Worm (Caenorhabditis elegans) whole organism, late embryonic: ENCODE measurements around the gene F52C6.2.

Source experiments
- C08G9.2 ChIP-seq: sonication (generic microtip); optimal IDR thresholded peaks from 2 replicates; lab custom pipeline; 2016; ENCODE audit warnings: mild to moderate bottlenecking, missing genetic modification characterization, moderate library complexity, missing compliant biosample characterization
- C38D4.7 ChIP-seq: fragments of 200-800 bp; sonication (Bioruptor generic); optimal IDR thresholded peaks from 2 replicates; lab custom pipeline; 2018; ENCODE audit warnings: mild to moderate bottlenecking, missing genetic modification characterization, moderate library complexity, missing compliant biosample characterization
- K02D7.2 ChIP-seq: sonication (generic microtip); optimal IDR thresholded peaks from 2 replicates; lab custom pipeline; 2017; ENCODE audit warnings: mild to moderate bottlenecking, missing genetic modification characterization, missing compliant biosample characterization
- K09A11.1 ChIP-seq: sonication (generic microtip); optimal IDR thresholded peaks from 2 replicates; lab custom pipeline; 2017; ENCODE audit warnings: antibody characterized with exemption, mild to moderate bottlenecking, missing genetic modification characterization, missing compliant biosample characterization; ENCODE audit not compliant: insufficient read depth
- T23F11.4 ChIP-seq: fragments of 200-800 bp; sonication (Bioruptor generic); optimal IDR thresholded peaks from 2 replicates; lab custom pipeline; 2018; ENCODE audit warnings: mild to moderate bottlenecking, missing genetic modification characterization, missing compliant biosample characterization
- ceh-14 ChIP-seq: sonication (generic microtip); optimal IDR thresholded peaks from 2 replicates; lab custom pipeline; 2016; ENCODE audit warnings: missing genotype, missing genetic modification characterization, missing compliant biosample characterization
- ceh-19 ChIP-seq: fragments of 200-800 bp; sonication (Bioruptor generic); optimal IDR thresholded peaks from 2 replicates; lab custom pipeline; 2018; ENCODE audit warnings: mild to moderate bottlenecking, missing genetic modification characterization, missing compliant biosample characterization
- ceh-22 ChIP-seq: sonication (generic microtip); optimal IDR thresholded peaks from 2 replicates; lab custom pipeline; 2017; ENCODE audit warnings: missing biosample characterization, missing genetic modification characterization
- ceh-30 ChIP-seq: fragments of 150-350 bp; optimal IDR thresholded peaks from 2 replicates; lab custom pipeline; 2014; ENCODE audit warnings: missing biosample characterization, missing genetic modification characterization
- ceh-31 ChIP-seq: sonication (generic microtip); optimal IDR thresholded peaks from 2 replicates; lab custom pipeline; 2016; ENCODE audit warnings: missing genetic modification characterization, missing compliant biosample characterization
- ceh-34 ChIP-seq: sonication (generic microtip); optimal IDR thresholded peaks from 2 replicates; lab custom pipeline; 2016; ENCODE audit warnings: mild to moderate bottlenecking, missing genetic modification characterization, missing compliant biosample characterization
- ceh-48 ChIP-seq: sonication (generic microtip); optimal IDR thresholded peaks from 2 replicates; lab custom pipeline; 2016; ENCODE audit warnings: missing genetic modification characterization, inconsistent platforms, missing compliant biosample characterization
- dmd-4 ChIP-seq: sonication (generic microtip); optimal IDR thresholded peaks from 2 replicates; lab custom pipeline; 2016; ENCODE audit warnings: borderline replicate concordance, missing genetic modification characterization, missing compliant biosample characterization
- dve-1 ChIP-seq: sonication (generic microtip); optimal IDR thresholded peaks from 2 replicates; lab custom pipeline; 2017; ENCODE audit warnings: antibody characterized with exemption, mild to moderate bottlenecking, missing genetic modification characterization, missing compliant biosample characterization
- elt-4 ChIP-seq: sonication (generic microtip); optimal IDR thresholded peaks from 2 replicates; lab custom pipeline; 2016; ENCODE audit warnings: missing genetic modification characterization, missing compliant biosample characterization
- ets-4 ChIP-seq: sonication (generic microtip); optimal IDR thresholded peaks from 2 replicates; lab custom pipeline; 2016; ENCODE audit warnings: missing genetic modification characterization, missing compliant biosample characterization
- fax-1 ChIP-seq: sonication (generic microtip); optimal IDR thresholded peaks from 2 replicates; lab custom pipeline; 2016; ENCODE audit warnings: missing genotype, missing genetic modification characterization, missing compliant biosample characterization
- fkh-10 ChIP-seq: fragments of 150-350 bp; optimal IDR thresholded peaks from 2 replicates; lab custom pipeline; 2014; ENCODE audit warnings: missing biosample characterization, missing genetic modification reagents, missing genetic modification characterization
- gmeb-2 ChIP-seq: sonication (generic microtip); optimal IDR thresholded peaks from 2 replicates; lab custom pipeline; 2016; ENCODE audit warnings: missing genetic modification characterization, inconsistent platforms, missing compliant biosample characterization
- hlh-13 ChIP-seq: fragments of 200-800 bp; sonication (Bioruptor generic); optimal IDR thresholded peaks from 2 replicates; lab custom pipeline; 2018; ENCODE audit warnings: mild to moderate bottlenecking, missing genetic modification characterization, missing compliant biosample characterization
- hlh-6 ChIP-seq: sonication (generic microtip); optimal IDR thresholded peaks from 2 replicates; lab custom pipeline; 2016; ENCODE audit warnings: missing genotype, missing genetic modification characterization, missing compliant biosample characterization
- hlh-8 ChIP-seq: sonication (generic microtip); optimal IDR thresholded peaks from 2 replicates; lab custom pipeline; 2016; ENCODE audit warnings: missing genotype, missing genetic modification characterization, missing compliant biosample characterization
- lin-11 ChIP-seq: fragments of 200-800 bp; sonication (Bioruptor generic); optimal IDR thresholded peaks from 2 replicates; lab custom pipeline; 2018; ENCODE audit warnings: mild to moderate bottlenecking, missing genetic modification characterization, missing compliant biosample characterization
- mec-3 ChIP-seq: sonication (generic microtip); optimal IDR thresholded peaks from 2 replicates; lab custom pipeline; 2016; ENCODE audit warnings: borderline replicate concordance, missing genetic modification characterization, missing compliant biosample characterization
- nfya-1 ChIP-seq: sonication (generic microtip); optimal IDR thresholded peaks from 2 replicates; lab custom pipeline; 2017; ENCODE audit warnings: missing genetic modification characterization, mild to moderate bottlenecking, missing compliant biosample characterization, antibody characterized with exemption, moderate library complexity
- odd-2 ChIP-seq: sonication (generic microtip); optimal IDR thresholded peaks from 2 replicates; lab custom pipeline; 2017; ENCODE audit warnings: antibody characterized with exemption, mild to moderate bottlenecking, missing genetic modification characterization, missing compliant biosample characterization
- pag-3 ChIP-seq: sonication (generic microtip); optimal IDR thresholded peaks from 2 replicates; lab custom pipeline; 2016; ENCODE audit warnings: missing compliant biosample characterization, missing genetic modification characterization, borderline replicate concordance
- pha-2 ChIP-seq: sonication (generic microtip); optimal IDR thresholded peaks from 2 replicates; lab custom pipeline; 2017; ENCODE audit warnings: mild to moderate bottlenecking, missing genetic modification characterization, missing compliant biosample characterization
- pros-1 ChIP-seq: fragments of 150-350 bp; optimal IDR thresholded peaks from 2 replicates; lab custom pipeline; 2014; ENCODE audit warnings: missing biosample characterization, missing genetic modification reagents, missing genetic modification characterization
- sdc-2 ChIP-seq: sonication (generic microtip); optimal IDR thresholded peaks from 2 replicates; lab custom pipeline; 2016; ENCODE audit warnings: missing genotype, missing genetic modification characterization, missing compliant biosample characterization
- sox-2 ChIP-seq: fragments of 200-800 bp; sonication (Bioruptor generic); IDR thresholded peaks from 2 replicates; pipeline ENCODE4 v1.3.6; 2022; ENCODE audit warnings: missing genetic modification reagents, missing genetic modification characterization, missing compliant biosample characterization
- tbx-7 ChIP-seq: sonication (generic microtip); optimal IDR thresholded peaks from 2 replicates; lab custom pipeline; 2016; ENCODE audit warnings: missing genotype, missing genetic modification characterization, missing compliant biosample characterization
- ttx-3 ChIP-seq: sonication (generic microtip); optimal IDR thresholded peaks from 2 replicates; lab custom pipeline; 2016; ENCODE audit warnings: missing genetic modification reagents, missing genetic modification characterization, missing compliant biosample characterization
- zip-5 ChIP-seq: sonication (generic microtip); optimal IDR thresholded peaks from 2 replicates; lab custom pipeline; 2016; ENCODE audit warnings: missing genetic modification characterization, missing compliant biosample characterization
- ztf-16 ChIP-seq: sonication (generic microtip); optimal IDR thresholded peaks from 2 replicates; lab custom pipeline; 2017; ENCODE audit warnings: missing genetic modification characterization, missing compliant biosample characterization

The F52C6.2 gene

DNA sequence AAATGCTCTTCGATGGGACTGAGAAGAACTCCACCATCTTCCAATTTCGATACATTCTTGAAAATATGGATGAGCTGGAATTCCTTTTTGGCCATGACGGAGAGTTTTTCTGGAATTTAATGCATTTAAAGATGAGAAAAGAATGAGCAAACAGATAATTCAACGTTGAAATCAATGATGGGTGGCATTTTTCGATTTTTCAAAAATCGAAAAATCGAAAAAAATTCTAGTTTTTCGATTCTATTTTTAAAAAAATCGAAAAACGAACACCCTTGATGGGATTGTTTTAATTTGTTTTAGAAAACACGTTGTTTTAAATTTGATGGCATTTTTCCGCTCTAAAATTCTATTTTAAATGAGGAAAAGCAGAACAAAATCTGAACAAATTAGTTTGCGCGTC is 13.5 kb upstream of the F52C6.2 start, which contains the start of gene math-31:
math-31 (minus strand) TSS at position 101 of the 400 bp plus-strand sequence.
- TF ChIP-seq C08G9.2 (no peak), elt-4 (tag; lab: Kevin White, UChicago) (no peak), pha-2 (no peak), C38D4.7 (GFP tag; lab: Kevin White, UChicago) (no peak), ceh-48 (tag; lab: Kevin White, UChicago) (no peak), pros-1 (tag; lab: Kevin White, UChicago) (no peak), ceh-30 (no peak), K09A11.1 (tag; lab: Kevin White, UChicago) (no peak), ceh-14 (tag; lab: Kevin White, UChicago) (no peak), nfya-1 (no peak), dmd-4 (tag; lab: Kevin White, UChicago) (no peak), hlh-6 (no peak), ceh-31 (no peak)
- TF ChIP-seq, all 69 proteins: peak for 0

DNA sequence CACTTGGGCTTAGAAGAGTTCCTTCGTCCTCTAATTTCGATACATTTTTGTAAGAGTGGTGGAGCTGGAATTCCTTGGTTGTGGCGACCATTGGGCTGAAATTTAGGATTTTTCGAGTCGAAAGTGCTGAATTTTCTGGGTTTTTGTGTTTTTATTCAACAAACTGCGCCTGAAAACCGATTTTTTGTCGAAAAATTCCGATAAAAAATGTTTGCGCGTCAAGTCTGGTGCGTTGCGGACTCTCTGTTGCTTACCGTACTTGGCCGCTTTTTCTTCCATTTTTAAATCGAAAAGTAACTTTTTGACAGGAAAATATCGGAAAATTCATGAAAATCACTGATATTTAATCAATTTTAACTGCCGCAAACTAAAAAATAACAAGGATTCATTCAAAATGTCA is 8.4 kb upstream of the F52C6.2 start, which contains the start of gene bath-4:
bath-4 (minus strand) TSS at position 101 of the 400 bp plus-strand sequence.
- no peak for TF ChIP-seq ceh-31
- TF ChIP-seq ttx-3 (tag; lab: Kevin White, UChicago): no peak
- TF ChIP-seq ceh-22: no peak
- no peak for TF ChIP-seq tbx-7 (tag; lab: Kevin White, UChicago)
- no peak for TF ChIP-seq ceh-34
- TF ChIP-seq lin-11 (tag; lab: Kevin White, UChicago): no peak
- TF ChIP-seq dmd-4 (tag; lab: Kevin White, UChicago): no peak
- TF ChIP-seq gmeb-2: no peak
- TF ChIP-seq hlh-8 (tag; lab: Kevin White, UChicago): no peak
- no peak for TF ChIP-seq odd-2 (tag; lab: Kevin White, UChicago)
- no peak for TF ChIP-seq zip-5 (tag; lab: Kevin White, UChicago)
- TF ChIP-seq pag-3 (tag; lab: Kevin White, UChicago): no peak
- no peak for TF ChIP-seq hlh-13 (GFP tag; lab: Kevin White, UChicago)

DNA sequence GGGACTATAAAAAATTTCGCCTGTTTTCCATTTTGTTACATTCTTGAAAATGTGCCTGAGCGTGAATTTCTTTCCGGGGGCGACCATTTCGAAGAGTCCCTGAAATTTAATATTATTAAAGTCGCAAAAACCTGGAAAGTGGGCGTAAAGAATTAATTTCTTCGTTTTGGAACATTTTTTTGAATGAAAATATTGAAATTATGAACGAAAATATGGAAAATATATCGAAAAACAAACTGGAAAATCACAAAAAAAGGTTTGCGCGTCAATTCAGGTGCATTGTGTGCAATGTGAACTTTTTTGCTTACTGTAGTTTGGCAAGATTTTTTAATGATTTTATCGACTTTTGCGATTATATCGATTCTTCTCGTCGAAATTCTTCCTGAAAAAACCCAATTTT is 5.2 kb upstream of the F52C6.2 start, which contains the start of gene bath-7:
bath-7 (minus strand) TSS at position 101 of the 400 bp plus-strand sequence.
- no peak for TF ChIP-seq dve-1
- no peak for TF ChIP-seq sox-2 (GFP tag; lab: Robert Waterston, UW)
- no peak for TF ChIP-seq C38D4.7 (GFP tag; lab: Kevin White, UChicago)
- TF ChIP-seq ztf-16 (tag; lab: Kevin White, UChicago): no peak

DNA sequence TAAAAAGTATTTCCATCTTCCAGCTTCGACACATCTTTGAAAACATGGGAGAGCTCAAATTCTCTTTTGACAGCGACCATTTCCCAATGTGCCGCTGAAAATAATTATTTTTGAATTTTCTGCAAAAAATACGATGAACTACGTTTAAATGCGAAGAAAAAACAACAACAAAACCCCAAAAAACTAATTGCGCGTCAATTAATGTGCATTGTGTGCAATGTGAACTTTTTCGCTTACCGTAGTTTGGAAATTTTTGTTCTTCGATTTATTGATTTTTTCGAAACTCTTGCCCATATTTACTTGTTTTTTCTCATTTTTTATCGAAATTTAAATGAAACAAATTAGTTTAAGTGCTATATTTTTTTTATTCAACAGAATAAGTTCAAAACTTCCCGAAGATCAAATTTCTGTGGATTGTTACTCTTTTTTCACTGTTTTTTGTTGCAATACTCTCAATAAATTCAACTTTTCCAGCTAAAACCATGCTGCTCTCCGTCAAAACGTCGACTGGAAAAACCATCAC is 3.5 kb upstream of the F52C6.2 start, which contains the start of the genes bath-2 and F52C6.4:
bath-2 (minus strand) TSS at position 101 of the 523 bp plus-strand sequence.
F52C6.4 (plus strand) TSS at position 473 of the 523 bp plus-strand sequence.
- no peak for TF ChIP-seq fkh-10 (GFP tag; lab: Kevin White, UChicago)
- TF ChIP-seq ttx-3 (tag; lab: Kevin White, UChicago): no peak
- no peak for TF ChIP-seq hlh-13 (GFP tag; lab: Kevin White, UChicago)
- TF ChIP-seq sox-2 (GFP tag; lab: Robert Waterston, UW): no peak
- TF ChIP-seq tbx-7 (tag; lab: Kevin White, UChicago): no peak
- no peak for TF ChIP-seq mec-3

DNA sequence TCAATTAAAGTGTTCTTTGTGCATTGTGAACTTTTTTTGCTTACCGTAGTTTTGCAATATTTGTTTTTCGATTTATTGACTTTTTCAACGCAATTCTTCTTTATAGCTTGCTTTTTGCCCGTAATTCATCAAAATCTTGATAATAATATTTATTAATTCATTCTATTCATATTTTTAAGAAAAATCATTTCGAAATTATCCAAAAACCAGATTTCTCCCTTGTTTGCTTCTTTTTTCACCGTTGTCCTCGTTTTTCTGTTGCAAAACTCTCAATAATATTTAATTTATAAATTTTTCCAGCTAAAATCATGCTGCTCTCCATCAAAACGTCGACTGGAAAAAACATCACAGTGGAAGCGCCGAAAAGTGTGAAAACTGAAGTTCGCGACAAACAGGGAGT is 1.8 kb upstream of the F52C6.2 start, which contains the start of gene F52C6.3:
F52C6.3 (plus strand) TSS at position 301 of the 400 bp plus-strand sequence.
- no peak for TF ChIP-seq elt-4 (tag; lab: Kevin White, UChicago)

DNA sequence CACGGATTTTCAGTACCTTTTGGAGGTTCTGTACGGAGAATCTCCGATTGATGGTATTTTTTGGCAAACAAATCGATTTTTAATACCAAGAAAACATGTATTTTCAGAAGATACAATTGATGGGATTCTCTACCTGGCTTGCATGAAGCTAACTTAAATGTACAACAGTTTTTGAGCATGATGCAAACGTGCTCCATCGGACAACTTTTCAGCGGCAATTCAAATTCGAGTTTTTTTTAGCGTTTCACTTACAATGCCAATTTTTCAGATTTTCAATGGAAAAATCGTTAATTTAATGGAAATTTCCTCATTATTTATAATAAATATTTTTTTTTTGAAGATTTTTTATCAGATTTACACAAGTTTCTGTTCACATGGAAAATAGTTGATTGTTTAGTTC is 2.3 kb downstream of the F52C6.2 start:
- TF ChIP-seq T23F11.4 (GFP tag; lab: Kevin White, UChicago) (no peak), fax-1 (no peak), ets-4 (no peak), K02D7.2 (no peak), ceh-31 (no peak), sdc-2 (no peak), ceh-19 (GFP tag; lab: Kevin White, UChicago) (no peak)
- TF ChIP-seq, all 69 proteins: peak for 0
